Fruit fly (Drosophila melanogaster) Kc167 (cell line): ENCODE data around the gene CG14135.

Experiments
- Myc ChIP-seq: fragments of >200 bp; optimal IDR thresholded peaks from 2 replicates; lab custom pipeline; 2017; ENCODE audit warnings: missing external identifiers
- Sin3A ChIP-seq: fragments of >200 bp; optimal IDR thresholded peaks from 2 replicates; lab custom pipeline; 2018; ENCODE audit warnings: missing external identifiers
- psq ChIP-seq: fragments of >200 bp; optimal IDR thresholded peaks from 2 replicates; lab custom pipeline; 2017; ENCODE audit warnings: missing external identifiers
- ttk ChIP-seq: sonication (Bioruptor generic); optimal IDR thresholded peaks from 2 replicates; lab custom pipeline; 2017; ENCODE audit warnings: missing external identifiers

DNA sequence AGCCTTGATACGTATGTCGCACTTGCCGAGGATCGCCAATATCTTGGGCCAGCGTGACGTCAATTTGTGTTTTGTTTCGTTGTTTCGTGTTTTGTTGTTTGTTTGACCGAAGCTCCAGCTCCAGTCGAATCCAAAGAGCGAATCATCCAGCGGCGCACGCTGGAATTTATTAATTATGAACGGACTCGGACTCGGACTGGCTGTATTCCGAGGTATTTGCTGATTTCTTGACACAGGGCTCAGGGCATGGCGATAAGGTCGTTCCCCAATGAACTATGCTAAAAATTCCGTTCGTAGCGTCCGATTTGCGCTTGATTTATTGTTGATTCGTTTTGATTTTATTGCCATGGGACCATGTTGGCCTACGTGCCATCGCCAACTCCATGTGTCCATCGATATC is 25.5 kb downstream of the CG14135 start:
- TF ChIP-seq ttk (lab: Kevin White, UChicago) = no peak
- no peak for TF ChIP-seq Myc (lab: Kevin White, UChicago)
- no peak for TF ChIP-seq psq (lab: Kevin White, UChicago)
- TF ChIP-seq Sin3A (lab: Kevin White, UChicago) = no peak
